Fruit fly (Drosophila melanogaster) whole organism, larva: ENCODE measurements around the gene CG43401.

Experiments
- noc ChIP-seq: fragments of 200-800 bp; sonication (Bioruptor generic); optimal IDR thresholded peaks from 3 replicates; lab custom pipeline; 2019; ENCODE audit warnings: missing biosample characterization, mild to moderate bottlenecking, missing genetic modification characterization, moderate library complexity

Gene CG43401

DNA sequence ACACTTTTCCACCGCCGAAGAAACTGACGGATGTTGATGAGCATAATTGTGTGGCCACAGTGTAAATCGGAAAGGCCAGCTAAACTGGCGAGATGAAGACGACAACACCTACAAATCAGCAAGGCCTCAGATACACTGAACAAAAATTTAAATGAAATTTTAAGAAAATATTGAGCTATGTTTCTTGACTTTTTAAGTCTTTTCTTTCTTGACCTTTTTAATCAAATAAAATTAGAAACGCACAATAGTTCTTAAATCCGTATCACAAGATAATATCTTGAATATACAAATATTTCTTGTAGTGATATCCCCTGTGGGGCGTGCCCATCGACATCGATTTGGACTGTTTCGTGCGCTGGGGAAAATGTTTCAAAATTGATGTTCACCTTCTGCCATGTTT, at the start of gene CG43401:
CG43401 (plus strand) TSS at position 185 of the 400 bp plus-strand sequence.
- TF ChIP-seq noc (tag; lab: Kevin White, UChicago): no peak

DNA sequence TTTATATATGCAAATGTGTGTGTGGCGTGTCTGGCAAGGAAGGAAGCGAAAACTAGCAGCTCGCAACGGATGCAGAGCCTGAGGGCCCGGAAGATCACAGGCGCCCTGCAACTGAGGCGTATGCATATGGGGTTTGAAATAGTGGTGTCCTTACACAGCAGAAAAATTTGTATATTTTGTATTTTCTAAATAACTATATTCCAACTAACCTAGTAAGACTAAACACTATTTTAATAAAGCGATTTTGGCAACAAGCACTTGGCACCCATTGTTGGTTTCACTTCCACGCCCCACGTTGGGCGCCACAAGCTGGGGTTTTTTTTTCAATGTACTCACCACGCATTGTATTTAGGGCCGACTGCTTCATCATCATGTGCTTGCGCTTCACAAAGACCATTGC, 41.8 kb upstream of the CG43401 start:
- no peak for TF ChIP-seq noc (tag; lab: Kevin White, UChicago)

DNA sequence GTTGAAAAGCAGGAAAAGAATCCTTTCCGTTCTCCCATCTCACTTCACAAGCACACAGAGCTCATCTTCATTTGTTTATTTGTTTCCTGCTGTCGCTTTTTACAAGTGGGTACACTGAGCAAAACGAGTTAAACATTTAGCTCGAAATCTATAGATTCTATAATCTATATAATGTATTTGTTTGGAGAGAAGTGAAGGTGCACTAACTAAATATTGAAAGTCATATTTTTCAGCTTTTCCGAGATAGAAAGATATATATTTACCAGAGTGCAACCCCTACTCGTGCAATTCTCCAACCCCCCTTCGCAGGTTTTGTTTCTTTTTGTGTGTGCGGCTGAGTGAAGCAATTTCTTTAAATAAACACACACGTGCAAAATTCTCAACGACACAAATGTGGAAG, 40.5 kb upstream of the CG43401 start:
- no peak for TF ChIP-seq noc (tag; lab: Kevin White, UChicago)

DNA sequence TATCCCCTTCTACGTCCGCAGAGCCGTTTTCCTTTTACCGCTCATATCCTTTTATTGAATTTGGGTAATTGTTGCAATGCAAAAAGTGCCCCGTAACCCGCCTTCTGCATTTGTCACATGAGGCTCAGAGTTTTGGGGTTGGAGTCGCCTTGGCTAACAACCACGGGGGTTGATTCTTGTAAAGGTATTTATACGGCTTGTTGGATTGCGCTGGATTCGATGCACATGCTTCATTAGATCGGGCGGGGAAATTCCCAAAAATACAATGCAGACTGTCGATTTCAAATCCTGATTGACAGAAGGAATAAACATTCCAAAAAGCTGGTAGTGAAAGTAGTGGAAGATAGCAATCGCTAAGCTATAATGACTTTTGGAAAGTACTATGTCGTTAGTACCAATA, 38.0 kb upstream of the CG43401 start:
- no peak for TF ChIP-seq noc (tag; lab: Kevin White, UChicago)

DNA sequence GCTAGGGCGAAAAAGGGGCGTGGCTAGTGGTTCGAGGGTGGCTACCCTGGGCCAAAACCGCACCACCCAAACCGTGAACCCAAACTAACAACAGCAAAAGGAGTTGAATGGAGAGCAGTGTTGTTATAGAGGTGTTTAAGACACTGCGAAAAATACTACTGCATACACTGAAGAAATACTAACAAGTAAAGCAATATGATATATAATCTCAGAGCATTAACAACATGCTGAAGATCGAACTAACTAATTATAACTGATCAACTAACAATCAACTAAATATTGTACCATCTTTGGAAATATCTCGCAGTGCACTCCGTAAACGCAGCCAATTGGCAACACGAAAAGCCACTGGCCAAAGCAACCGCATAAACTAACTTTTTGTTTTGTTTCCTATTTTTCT, 34.7 kb upstream of the CG43401 start:
- TF ChIP-seq noc (tag; lab: Kevin White, UChicago): no peak

DNA sequence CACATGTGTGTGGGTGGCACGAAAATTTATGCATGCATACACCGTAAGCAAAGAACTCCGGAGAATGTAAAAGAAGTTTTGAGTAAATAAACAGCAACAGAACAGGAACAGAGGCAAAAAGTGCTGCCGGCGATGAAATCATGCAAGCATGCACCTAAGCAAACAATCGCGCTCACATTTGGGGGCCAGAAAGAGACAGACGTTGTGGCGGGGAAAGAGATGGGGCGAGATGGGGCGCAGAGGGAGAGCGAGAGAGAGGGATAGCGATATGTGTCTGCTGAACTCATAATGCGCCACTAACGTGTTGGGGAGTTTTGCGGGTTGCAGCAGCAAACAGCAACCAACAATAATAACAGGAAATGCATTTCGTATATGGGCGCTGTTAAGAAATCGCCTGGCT, 28.8 kb upstream of the CG43401 start:
- TF ChIP-seq noc (tag; lab: Kevin White, UChicago): no peak

DNA sequence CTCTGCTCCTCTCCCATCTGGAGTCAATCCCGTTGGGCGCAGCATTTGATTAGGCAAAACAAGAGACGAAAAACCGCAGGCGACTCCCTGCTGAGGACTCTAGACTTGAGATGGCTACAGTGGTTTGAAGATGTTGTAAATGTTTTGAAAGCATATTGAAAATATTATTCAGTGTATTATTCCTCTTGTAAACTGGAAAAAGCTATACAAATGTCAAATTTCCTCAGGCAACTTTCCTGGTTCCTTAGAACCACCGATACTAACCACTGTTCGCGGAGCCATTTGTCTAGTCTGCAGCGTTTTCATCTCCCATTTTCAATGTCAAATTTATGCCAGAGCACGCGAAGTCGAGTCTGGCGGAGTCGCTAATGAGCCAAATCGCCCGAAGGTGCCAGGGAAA, 25.5 kb upstream of the CG43401 start:
- no peak for TF ChIP-seq noc (tag; lab: Kevin White, UChicago)

DNA sequence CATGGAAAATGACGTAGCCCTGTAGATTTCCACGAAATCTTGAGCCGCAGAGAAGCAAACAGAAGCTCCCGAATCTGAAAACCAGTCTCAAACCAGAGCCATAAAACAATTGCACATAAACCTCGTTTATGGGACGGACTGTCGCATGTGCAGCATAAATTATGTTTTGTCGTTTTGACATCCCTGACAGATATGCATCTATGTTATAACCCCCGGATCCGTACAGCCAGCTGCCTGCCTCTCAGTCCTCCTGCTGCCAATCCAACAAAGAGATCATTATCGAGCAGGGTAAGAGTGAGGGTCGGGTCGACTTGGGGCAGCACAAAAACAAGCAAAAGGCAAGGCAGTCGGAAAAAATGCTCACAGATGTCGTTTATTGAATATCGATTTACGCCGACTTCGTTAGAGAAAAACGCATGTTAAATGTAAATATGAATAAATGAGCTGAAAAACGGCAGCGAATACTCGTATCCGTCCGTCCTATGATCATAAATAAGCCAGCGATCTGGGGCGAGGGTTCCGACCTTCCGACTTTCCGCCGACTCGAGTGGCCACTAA, 23.3 kb upstream of the CG43401 start:
- no peak for TF ChIP-seq noc (tag; lab: Kevin White, UChicago)

DNA sequence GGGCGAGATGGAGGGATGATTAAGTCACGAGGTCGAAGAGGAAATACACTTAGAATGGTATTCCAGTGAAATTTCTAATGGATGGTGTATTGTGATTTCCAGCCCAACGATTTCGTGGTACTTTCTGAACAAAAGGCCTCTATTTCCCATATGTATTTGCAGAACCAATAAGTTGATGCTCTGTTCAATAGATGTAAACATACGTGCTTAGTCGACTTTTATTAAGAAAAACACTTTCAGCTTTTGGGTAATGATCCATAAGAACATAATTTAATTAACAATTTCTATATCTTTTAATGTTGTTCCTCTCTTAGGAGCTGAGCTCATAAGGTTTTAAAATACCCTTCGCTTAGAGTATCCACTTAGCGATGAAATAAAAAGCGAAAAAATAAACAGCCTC, 22.7 kb upstream of the CG43401 start:
- no peak for TF ChIP-seq noc (tag; lab: Kevin White, UChicago)

DNA sequence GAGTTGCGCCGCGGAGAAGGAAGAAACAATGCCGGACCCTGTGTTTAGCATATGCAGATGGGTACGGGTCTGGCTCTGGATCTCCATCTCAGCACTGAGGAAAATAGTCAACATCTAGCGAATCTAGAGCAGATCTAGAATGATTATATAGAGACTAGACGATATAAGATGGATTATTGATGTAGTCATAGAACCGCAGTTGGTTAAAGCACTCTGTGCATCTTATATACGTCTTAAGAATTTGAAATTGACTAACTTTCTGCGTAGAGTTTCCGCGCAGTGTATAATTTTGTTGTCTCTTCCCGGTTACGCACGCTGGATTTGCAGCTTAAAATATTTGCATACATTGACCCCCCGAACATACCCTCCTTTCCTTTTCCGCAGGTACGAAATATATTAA, 18.6 kb upstream of the CG43401 start:
- TF ChIP-seq noc (tag; lab: Kevin White, UChicago): no peak

DNA sequence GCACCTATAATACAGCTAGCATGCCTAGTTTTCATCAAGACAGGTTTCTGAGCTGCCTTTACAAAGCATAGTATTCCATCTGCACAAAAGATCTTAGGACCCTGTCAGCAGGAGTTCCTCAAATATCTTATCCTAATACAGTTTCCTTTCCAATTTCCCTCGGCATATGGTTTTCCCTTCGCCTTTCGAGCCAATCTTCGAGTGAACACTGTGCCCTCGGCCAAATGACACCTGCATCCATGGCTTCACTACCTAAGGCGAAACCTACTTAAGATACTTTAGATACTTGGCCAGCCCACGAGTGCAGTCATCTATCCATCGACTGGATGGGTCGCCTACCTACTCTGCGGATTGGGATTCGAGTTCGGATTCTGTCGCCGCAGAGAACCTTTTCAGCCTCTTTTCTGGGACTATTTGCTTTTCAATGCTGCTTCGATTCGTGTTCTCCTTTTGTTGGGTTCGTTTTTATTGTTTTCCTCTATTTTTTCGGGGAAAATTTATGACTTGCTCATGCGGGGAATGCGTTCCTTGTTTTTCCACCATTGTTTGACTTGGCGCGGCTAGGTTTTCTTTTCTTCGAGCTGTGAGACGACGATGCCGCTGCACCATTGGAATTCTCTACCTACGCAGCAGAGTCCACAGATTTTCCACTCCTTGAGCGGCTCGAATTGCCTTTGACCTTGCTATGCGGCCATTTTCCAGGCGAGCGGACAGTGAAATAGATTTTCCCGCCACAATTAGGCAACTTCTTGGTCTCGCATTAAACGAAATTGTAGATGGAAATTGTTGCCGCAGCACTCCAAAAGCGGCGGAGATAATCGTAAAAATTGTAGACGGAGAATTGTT, 17.3 kb upstream of the CG43401 start:
- TF ChIP-seq noc (tag; lab: Kevin White, UChicago): no peak

DNA sequence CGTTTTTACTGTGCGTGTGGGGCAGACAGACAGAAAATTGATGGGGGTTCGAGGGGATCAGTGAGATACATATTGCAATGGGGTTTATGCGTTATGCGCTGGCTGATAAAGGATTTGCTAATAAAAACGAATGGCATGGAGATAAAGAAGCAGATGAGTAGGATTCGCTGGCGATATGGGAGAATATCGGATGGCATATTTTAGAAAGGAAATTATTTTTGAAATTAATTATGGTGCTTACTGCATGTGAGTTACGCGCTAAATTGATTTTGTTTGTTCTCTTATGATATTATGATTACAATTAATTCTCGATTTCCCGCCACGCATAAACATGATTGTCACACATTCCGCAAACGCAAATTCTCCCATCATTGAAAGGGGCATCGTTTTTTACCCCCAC, 15.6 kb upstream of the CG43401 start:
- TF ChIP-seq noc (tag; lab: Kevin White, UChicago): no peak

DNA sequence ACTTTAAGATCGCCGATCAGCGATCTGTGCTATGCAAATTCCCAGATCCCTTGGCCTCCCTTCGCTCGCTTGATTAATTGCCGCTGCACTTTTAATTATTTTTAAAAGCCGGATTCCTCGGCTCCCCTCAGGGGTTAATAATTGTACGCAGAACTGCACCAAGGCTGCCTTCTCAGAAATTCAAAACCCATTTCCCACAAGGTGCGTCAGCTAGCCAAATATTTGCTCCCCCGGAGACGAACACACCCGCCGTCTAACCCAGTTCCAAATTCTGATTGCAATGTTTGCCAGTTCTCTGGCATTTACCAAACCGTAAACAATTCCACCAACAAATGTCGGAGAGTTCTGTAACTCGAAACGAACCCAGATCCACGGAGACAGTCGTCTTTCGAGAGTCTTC, 14.3 kb upstream of the CG43401 start:
- no peak for TF ChIP-seq noc (tag; lab: Kevin White, UChicago)

DNA sequence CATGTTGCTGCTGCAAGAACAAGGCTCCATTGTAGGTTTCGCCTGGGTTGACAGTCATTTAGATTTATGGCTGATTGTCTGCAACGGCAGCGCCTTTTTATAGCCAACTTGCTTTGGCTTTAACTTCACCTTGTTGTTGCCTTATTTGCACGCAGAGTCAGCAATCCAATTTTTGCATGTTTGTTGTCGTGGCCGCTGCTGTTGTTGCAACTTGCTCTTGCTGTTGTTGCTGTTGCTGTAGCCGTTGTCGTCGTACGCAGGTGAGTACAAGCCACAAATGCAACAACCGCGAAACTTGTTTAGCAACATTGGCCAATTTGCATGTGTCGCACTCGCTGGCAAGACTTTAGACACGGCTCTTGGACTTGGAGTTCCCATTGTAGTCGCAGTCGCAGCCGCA, 12.7 kb upstream of the CG43401 start:
- no peak for TF ChIP-seq noc (tag; lab: Kevin White, UChicago)

DNA sequence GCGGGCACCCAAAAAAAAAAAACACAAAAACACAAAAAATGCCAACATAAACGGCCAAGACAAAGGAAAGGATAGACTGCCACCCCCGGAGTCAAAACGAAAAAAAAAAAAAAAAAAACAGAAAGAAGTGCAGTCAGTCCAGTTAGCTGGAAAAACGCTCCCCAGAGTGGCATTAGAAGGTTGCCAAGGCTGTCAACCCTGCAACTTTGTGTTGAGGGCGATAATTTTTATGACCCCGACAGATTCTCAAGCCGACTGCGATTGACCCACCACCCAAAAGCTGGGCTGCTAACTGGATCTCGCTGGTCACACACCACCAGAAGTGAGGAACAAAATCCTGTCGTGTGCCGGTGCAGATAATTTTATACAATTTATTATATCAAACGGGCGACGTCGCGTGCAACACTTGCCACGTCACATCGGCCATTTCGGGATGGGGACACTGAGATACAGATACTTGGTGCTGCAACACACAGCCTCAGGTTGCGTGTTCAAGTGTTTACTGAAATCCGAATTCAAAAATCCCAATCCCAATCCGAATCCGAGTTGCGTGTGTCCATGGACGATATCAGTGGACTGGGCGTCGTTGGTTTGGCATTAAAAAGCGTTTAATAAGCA, 10.0 kb upstream of the CG43401 start:
- no peak for TF ChIP-seq noc (tag; lab: Kevin White, UChicago)

DNA sequence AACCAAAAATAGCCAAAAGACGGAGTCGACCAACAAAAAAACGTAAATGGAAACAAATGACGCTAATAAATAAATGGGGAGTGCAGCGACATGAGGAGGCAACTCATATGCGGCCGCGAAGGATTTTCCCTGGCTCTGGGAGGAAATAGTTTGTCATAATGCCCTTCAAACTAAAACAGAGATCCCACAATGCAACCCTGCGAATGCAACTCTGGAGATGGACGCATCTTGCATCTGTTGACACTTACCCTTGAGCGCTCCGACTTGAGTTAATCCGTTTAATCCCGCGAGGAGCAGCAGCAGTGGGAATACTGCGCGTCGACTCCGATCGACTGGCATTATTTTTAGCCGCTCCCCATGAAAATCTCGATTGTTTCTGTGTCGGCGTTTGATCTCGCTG, 8.6 kb upstream of the CG43401 start:
- TF ChIP-seq noc (tag; lab: Kevin White, UChicago): no peak

DNA sequence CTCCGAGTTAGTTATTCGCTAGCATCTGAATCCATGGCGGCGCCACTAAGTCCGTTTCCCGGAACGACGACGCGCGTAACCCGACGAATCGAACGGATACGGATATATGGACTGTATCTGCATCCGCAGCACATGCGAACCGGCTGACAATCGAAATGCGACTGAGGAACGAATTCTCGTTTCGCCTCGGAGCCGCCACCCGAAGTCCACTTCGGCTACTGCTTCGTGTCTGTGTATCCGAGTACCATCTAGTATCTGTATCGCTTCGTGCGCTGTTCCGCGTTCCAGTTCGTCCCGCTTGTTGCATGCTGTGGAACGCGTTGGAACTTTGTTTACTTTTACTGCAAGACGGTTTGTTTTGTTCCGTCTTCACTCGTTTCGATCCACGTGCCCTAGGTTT, 8.0 kb upstream of the CG43401 start, which contains the start of gene robo2:
robo2 (minus strand) TSS at position 167 of the 400 bp plus-strand sequence.
- no peak for TF ChIP-seq noc (tag; lab: Kevin White, UChicago)
